Worm (Caenorhabditis elegans): ENCODE measurements around the gene R05F9.7.
"Not testable (repeated sequence)": the region's sequence is repeated elsewhere in the genome, so short reads cannot be mapped to it uniquely, and the experiment has no call there.

Gene R05F9.7

ce11 chrII:4914214-4914613 lies 28.1 kb downstream of the R05F9.7 start, which contains the start of gene R05F9.11:
TSS of gene R05F9.11 (minus strand) at chrII:4914218.
- TF ChIP-seq unc-130 (tag; optimal IDR thresholded peaks at IDR 0.05) (no peak), snu-23 (GFP tag; optimal IDR thresholded peaks at IDR 0.05) (no peak), egl-27 (tag; optimal IDR thresholded peaks at IDR 0.05) (no peak), fkh-10 (GFP tag; optimal IDR thresholded peaks at IDR 0.05) (no peak)

- no peak for TF ChIP-seq efl-1 (optimal IDR thresholded peaks at IDR 0.05)
- TF ChIP-seq efl-1 (GFP tag; optimal IDR thresholded peaks at IDR 0.05 in 1 of 2) = peak in 1 of 2 experiments; percentile 63
- peak; percentile 71 for TF ChIP-seq nhr-85 (tag)
- TF ChIP-seq swsn-7 (tag; optimal IDR thresholded peaks at IDR 0.05) = no peak
Observed at ce11 chrII:4915572-4915971, 29.5 kb downstream of the R05F9.7 start.

- not testable (repeated sequence) for TF ChIP-seq hlh-17 (GFP tag; optimal IDR thresholded peaks at IDR 0.05; ENCODE audit: borderline replicate concordance); aly-2 (tag; optimal IDR thresholded peaks at IDR 0.05); lin-15B (tag; optimal IDR thresholded peaks at IDR 0.05)
Observed at ce11 chrII:4916462-4916861, 30.4 kb downstream of the R05F9.7 start, which contains the start of gene msp-31. TSS of gene msp-31 (minus strand) at chrII:4916562.

ce11 chrII:4918501-4919021 lies 32.5 kb downstream of the R05F9.7 start:
- TF ChIP-seq blmp-1 (tag; optimal IDR thresholded peaks at IDR 0.05) = peak; percentile 52
- TF ChIP-seq xbp-1 (tag; optimal IDR thresholded peaks at IDR 0.05) = no peak
- TF ChIP-seq lin-14 (GFP tag; optimal IDR thresholded peaks at IDR 0.05) = peak; percentile 47
- peak; percentile 93 for TF ChIP-seq nhr-85 (tag)
- peak; percentile 11 for TF ChIP-seq unc-130 (tag; optimal IDR thresholded peaks at IDR 0.05)
- TF ChIP-seq mef-2 (tag; optimal IDR thresholded peaks at IDR 0.05) = no peak
- TF ChIP-seq nhr-20 (tag; optimal IDR thresholded peaks at IDR 0.05) = peak; percentile 22
- peak in 1 of 2 experiments; percentile 15 for TF ChIP-seq lin-35 (GFP tag; optimal IDR thresholded peaks at IDR 0.05)
- peak; percentile 10 for TF ChIP-seq tbx-2 (tag; optimal IDR thresholded peaks at IDR 0.05)
- no peak for TF ChIP-seq irx-1 (tag; optimal IDR thresholded peaks at IDR 0.05)
- no peak for TF ChIP-seq efl-1 (optimal IDR thresholded peaks at IDR 0.05)
- TF ChIP-seq efl-1 (GFP tag; optimal IDR thresholded peaks at IDR 0.05 in 1 of 2) = peak in 1 of 2 experiments; percentile 81
- peak; percentile 40 for TF ChIP-seq grh-1 (GFP tag; IDR thresholded peaks at IDR 0.05)
- TF ChIP-seq elt-3 (tag; optimal IDR thresholded peaks at IDR 0.05) = peak in 1 of 6 experiments; percentile 26

- peak in 1 of 6 experiments; percentile 11 for TF ChIP-seq elt-3 (tag; optimal IDR thresholded peaks at IDR 0.05)
- TF ChIP-seq elt-2 (tag; optimal IDR thresholded peaks at IDR 0.05) = peak; percentile 50
- no peak for TF ChIP-seq nhr-47 (tag; optimal IDR thresholded peaks at IDR 0.05)
- TF ChIP-seq grh-1 (GFP tag; IDR thresholded peaks at IDR 0.05) = no peak
- TF ChIP-seq fkh-10 (GFP tag; optimal IDR thresholded peaks at IDR 0.05) = no peak
- TF ChIP-seq zag-1 (tag; optimal IDR thresholded peaks at IDR 0.05) = no peak
- no peak for TF ChIP-seq ceh-82 (tag; optimal IDR thresholded peaks at IDR 0.05)
- no peak for TF ChIP-seq nhr-19 (GFP tag; conservative IDR thresholded peaks at IDR 0.05)
Observed at ce11 chrII:4920608-4921007, 34.5 kb downstream of the R05F9.7 start.

- no peak for TF ChIP-seq dpl-1 (GFP tag; optimal IDR thresholded peaks at IDR 0.05)
- no peak for TF ChIP-seq ceh-63 (GFP tag; optimal IDR thresholded peaks at IDR 0.05)
- TF ChIP-seq nhr-11 (tag; optimal IDR thresholded peaks at IDR 0.05) = no peak
- TF ChIP-seq dsc-1 (tag; optimal IDR thresholded peaks at IDR 0.05) = no peak
- TF ChIP-seq C16A3.4 (tag; optimal IDR thresholded peaks at IDR 0.05) = no peak
- TF ChIP-seq irx-1 (tag; optimal IDR thresholded peaks at IDR 0.05) = no peak
- TF ChIP-seq nhr-85 (tag) = no peak
- TF ChIP-seq nhr-237 (tag; optimal IDR thresholded peaks at IDR 0.05) = no peak
- no peak for TF ChIP-seq Y116A8C.19 (tag; optimal IDR thresholded peaks at IDR 0.05; ENCODE audit: borderline replicate concordance)
- TF ChIP-seq jun-1 (tag; optimal IDR thresholded peaks at IDR 0.05) = no peak
- no peak for TF ChIP-seq C04F5.9 (tag; optimal IDR thresholded peaks at IDR 0.05)
- TF ChIP-seq ama-1 (optimal IDR thresholded peaks at IDR 0.05) = no peak
- no peak for TF ChIP-seq ceh-82 (tag; optimal IDR thresholded peaks at IDR 0.05)
- no peak for TF ChIP-seq ceh-8 (GFP tag; optimal IDR thresholded peaks at IDR 0.05)
- TF ChIP-seq ets-5 (GFP tag; IDR thresholded peaks at IDR 0.05) = no peak
Observed at ce11 chrII:4924729-4925128, 38.7 kb downstream of the R05F9.7 start.

Data from whole organism, L1 larva.